Worm (Caenorhabditis elegans) whole organism, young adult: ENCODE data around the gene Y44A6C.1.

Experiments used
- F49E8.2 ChIP-seq: sonication (generic microtip); optimal IDR thresholded peaks from 3 replicates; lab custom pipeline; 2017; ENCODE audit warnings: missing genetic modification characterization, mild to moderate bottlenecking, missing compliant biosample characterization, antibody characterized with exemption, moderate library complexity; ENCODE audit not compliant: insufficient read depth
- K12H6.12 ChIP-seq: fragments of 200-800 bp; sonication (Bioruptor generic); optimal IDR thresholded peaks from 2 replicates; lab custom pipeline; 2018; ENCODE audit warnings: mild to moderate bottlenecking, missing genetic modification characterization, missing compliant biosample characterization
- attf-3 ChIP-seq: fragments of 200-800 bp; sonication (Bioruptor generic); conservative IDR thresholded peaks from 2 replicates; pipeline ENCODE4 v1.3.6; 2022; ENCODE audit warnings: missing genetic modification reagents, missing genetic modification characterization, missing compliant biosample characterization
- ceh-27 ChIP-seq: fragments of 200-800 bp; sonication (Bioruptor generic); optimal IDR thresholded peaks from 2 replicates; lab custom pipeline; 2018; ENCODE audit warnings: mild to moderate bottlenecking, missing genetic modification characterization, moderate library complexity, missing compliant biosample characterization
- ceh-40 ChIP-seq: fragments of 200-800 bp; sonication (Bioruptor generic); IDR thresholded peaks from 2 replicates; pipeline ENCODE4 v1.3.6; 2022; ENCODE audit warnings: missing genetic modification characterization, missing compliant biosample characterization
- madf-6 ChIP-seq: fragments of 200-800 bp; sonication (Bioruptor generic); IDR thresholded peaks from 2 replicates; pipeline ENCODE4 v1.3.6; 2022; ENCODE audit warnings: missing genetic modification reagents, missing genetic modification characterization, missing compliant biosample characterization
- nhr-179 ChIP-seq: sonication (generic microtip); optimal IDR thresholded peaks from 2 replicates; lab custom pipeline; 2016; ENCODE audit warnings: mild to moderate bottlenecking, missing genetic modification characterization, missing compliant biosample characterization
- unc-62 ChIP-seq: fragments of 150-350 bp; optimal IDR thresholded peaks from 2 replicates; lab custom pipeline; 2014; ENCODE audit warnings: missing biosample characterization, missing genetic modification reagents, missing genetic modification characterization

DNA sequence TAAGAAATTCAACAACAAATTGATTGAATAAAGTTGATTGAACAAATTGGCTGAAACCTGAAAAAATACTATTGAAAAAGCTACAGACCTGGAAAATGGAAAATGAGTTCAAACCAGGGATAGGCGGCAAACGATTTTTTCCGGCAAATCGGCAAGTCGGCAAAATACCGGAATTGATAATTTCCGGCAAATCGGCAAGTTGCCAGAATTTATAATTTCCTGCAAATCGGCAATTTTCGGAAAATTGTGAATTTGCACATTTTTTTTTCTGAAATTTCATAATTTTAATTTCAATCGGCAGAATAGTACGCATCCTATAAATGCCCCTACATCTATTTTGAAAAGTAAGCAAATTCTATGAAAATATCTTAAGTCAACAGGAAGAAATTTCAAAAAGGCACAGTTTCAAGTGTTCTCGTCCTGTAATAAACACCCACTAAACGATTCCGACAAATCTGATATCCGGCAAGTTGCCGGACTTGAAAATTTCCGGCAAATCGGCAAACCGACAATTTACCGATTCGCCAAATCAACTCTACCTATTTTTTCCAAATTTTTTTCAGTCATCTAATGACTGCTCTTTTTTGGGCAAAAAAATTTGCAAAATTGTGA is 3.2 kb downstream of the Y44A6C.1 start:
- TF ChIP-seq K12H6.12 (tag; lab: Kevin White, UChicago) (no peak), nhr-179 (no peak), madf-6 (no peak), ceh-27 (GFP tag; lab: Kevin White, UChicago) (no peak), unc-62 (GFP tag; lab: Kevin White, UChicago) (no peak), F49E8.2 (tag; lab: Kevin White, UChicago) (no peak), attf-3 (no peak), ceh-40 (GFP tag; lab: Robert Waterston, UW) (no peak)
